Worm (Caenorhabditis elegans) whole organism, L3 larva: ENCODE measurements around the gene C54E10.3.
"Not testable (repeated sequence)": the region's sequence is repeated elsewhere in the genome, so short reads cannot be mapped to it uniquely, and the experiment has no call there.

ENCODE experiments used
- R02D3.7 ChIP-seq: fragments of 150-350 bp; optimal IDR thresholded peaks from 2 replicates; lab custom pipeline; 2014; ENCODE audit warnings: missing biosample characterization, missing genetic modification characterization
- aly-2 ChIP-seq: fragments of 150-350 bp; optimal IDR thresholded peaks from 2 replicates; lab custom pipeline; 2014; ENCODE audit warnings: missing biosample characterization, missing genetic modification characterization
- ama-1 ChIP-seq: fragments of 150-350 bp; optimal IDR thresholded peaks from 2 replicates; lab custom pipeline; 2018
- ceh-82 ChIP-seq: fragments of 150-350 bp; optimal IDR thresholded peaks from 2 replicates; lab custom pipeline; 2014; ENCODE audit warnings: missing biosample characterization, missing genetic modification characterization
- ceh-9 ChIP-seq: sonication (generic microtip); optimal IDR thresholded peaks from 2 replicates; lab custom pipeline; 2018; ENCODE audit warnings: missing biosample characterization, missing genetic modification characterization
- daf-12 ChIP-seq: fragments of 150-350 bp; optimal IDR thresholded peaks from 2 replicates; lab custom pipeline; 2014; ENCODE audit warnings: missing biosample characterization, missing genetic modification reagents, missing genetic modification characterization
- egl-27 ChIP-seq: sonication (generic microtip); optimal IDR thresholded peaks from 4 replicates; lab custom pipeline; 2017; ENCODE audit warnings: missing biosample characterization, missing genetic modification reagents, missing genetic modification characterization
- egl-5 ChIP-seq: fragments of 150-350 bp; optimal IDR thresholded peaks from 2 replicates; lab custom pipeline; 2017; ENCODE audit warnings: missing biosample characterization, missing genetic modification reagents, missing genetic modification characterization, inconsistent platforms
- elt-1 ChIP-seq: fragments of 150-350 bp; optimal IDR thresholded peaks from 2 replicates; lab custom pipeline; 2014; ENCODE audit warnings: missing biosample characterization, missing genetic modification characterization
- elt-2 ChIP-seq: sonication (generic microtip); optimal IDR thresholded peaks from 2 replicates; lab custom pipeline; 2016; ENCODE audit warnings: missing genetic modification reagents, mild to moderate bottlenecking, missing genetic modification characterization, missing compliant biosample characterization
- eor-1 ChIP-seq, 2 experiments: fragments of 150-350 bp; optimal IDR thresholded peaks; 2 replicates each; lab custom pipeline; 2014 to 2018; ENCODE audit warnings: missing biosample characterization in 2 of 2, missing genetic modification characterization in 2 of 2
- fkh-10 ChIP-seq: sonication (generic microtip); optimal IDR thresholded peaks from 2 replicates; lab custom pipeline; 2017; ENCODE audit warnings: missing biosample characterization, missing genetic modification reagents, missing genetic modification characterization
- fkh-2 ChIP-seq: fragments of 150-350 bp; optimal IDR thresholded peaks from 2 replicates; lab custom pipeline; 2014; ENCODE audit warnings: missing biosample characterization, missing genetic modification reagents, missing genetic modification characterization
- fos-1 ChIP-seq: fragments of 150-350 bp; optimal IDR thresholded peaks from 2 replicates; lab custom pipeline; 2014; ENCODE audit warnings: missing biosample characterization, missing genetic modification characterization
- jun-1 ChIP-seq: fragments of 150-350 bp; optimal IDR thresholded peaks from 2 replicates; lab custom pipeline; 2014; ENCODE audit warnings: missing biosample characterization, missing genetic modification reagents, missing genetic modification characterization
- lin-15B ChIP-seq: fragments of 150-350 bp; optimal IDR thresholded peaks from 2 replicates; lab custom pipeline; 2014; ENCODE audit warnings: missing biosample characterization, missing genetic modification characterization
- lin-39 ChIP-seq: fragments of 150-350 bp; optimal IDR thresholded peaks from 2 replicates; lab custom pipeline; 2018; ENCODE audit warnings: missing biosample characterization, missing genetic modification reagents, missing genetic modification characterization
- lsy-12 ChIP-seq: sonication (generic microtip); optimal IDR thresholded peaks from 2 replicates; lab custom pipeline; 2016; ENCODE audit warnings: mild to moderate bottlenecking, missing genetic modification characterization, missing compliant biosample characterization
- mml-1 ChIP-seq: fragments of 150-350 bp; sonication (generic microtip); optimal IDR thresholded peaks from 3 replicates; lab custom pipeline; 2014; ENCODE audit warnings: missing biosample characterization, missing genetic modification characterization
- nfya-1 ChIP-seq: sonication (generic microtip); optimal IDR thresholded peaks from 2 replicates; lab custom pipeline; 2017; ENCODE audit warnings: missing genetic modification characterization, mild to moderate bottlenecking, missing compliant biosample characterization, antibody characterized with exemption, moderate library complexity; ENCODE audit not compliant: insufficient read depth
- nhr-11 ChIP-seq: fragments of 150-350 bp; optimal IDR thresholded peaks from 2 replicates; lab custom pipeline; 2014; ENCODE audit warnings: missing biosample characterization, missing genetic modification characterization
- nhr-12 ChIP-seq: fragments of 150-350 bp; optimal IDR thresholded peaks from 2 replicates; lab custom pipeline; 2014; ENCODE audit warnings: missing biosample characterization, missing genetic modification characterization
- nhr-23 ChIP-seq: fragments of 150-350 bp; optimal IDR thresholded peaks from 2 replicates; lab custom pipeline; 2014; ENCODE audit warnings: missing biosample characterization, missing genetic modification reagents, missing genetic modification characterization
- nhr-237 ChIP-seq: fragments of 150-350 bp; optimal IDR thresholded peaks from 2 replicates; lab custom pipeline; 2014; ENCODE audit warnings: missing biosample characterization, missing genetic modification characterization
- nhr-25 ChIP-seq: sonication (generic microtip); optimal IDR thresholded peaks from 2 replicates; lab custom pipeline; 2017; ENCODE audit warnings: missing biosample characterization, missing genetic modification characterization
- nhr-43 ChIP-seq: sonication (generic microtip); optimal IDR thresholded peaks from 2 replicates; lab custom pipeline; 2016; ENCODE audit warnings: mild to moderate bottlenecking, missing genetic modification characterization, missing compliant biosample characterization; ENCODE audit not compliant: poor library complexity, severe bottlenecking
- nhr-67 ChIP-seq: fragments of 150-350 bp; optimal IDR thresholded peaks from 2 replicates; lab custom pipeline; 2014; ENCODE audit warnings: missing biosample characterization, missing genetic modification characterization
- nhr-77 ChIP-seq: fragments of 150-350 bp; optimal IDR thresholded peaks from 2 replicates; lab custom pipeline; 2014; ENCODE audit warnings: missing biosample characterization, missing genetic modification characterization
- pha-4 ChIP-seq: fragments of 150-350 bp; optimal IDR thresholded peaks from 2 replicates; lab custom pipeline; 2014; ENCODE audit warnings: missing biosample characterization, missing genetic modification reagents, missing genetic modification characterization
- pqm-1 ChIP-seq: fragments of 150-350 bp; optimal IDR thresholded peaks from 2 replicates; lab custom pipeline; 2017; ENCODE audit warnings: missing biosample characterization, missing genetic modification characterization, inconsistent platforms
- sea-2 ChIP-seq: fragments of 150-350 bp; sonication (generic microtip); optimal IDR thresholded peaks from 4 replicates; lab custom pipeline; 2014; ENCODE audit warnings: missing biosample characterization, missing genetic modification reagents, missing genetic modification characterization
- snpc-4 ChIP-seq: fragments of 150-350 bp; optimal IDR thresholded peaks from 2 replicates; lab custom pipeline; 2014; ENCODE audit warnings: missing biosample characterization, missing genetic modification characterization
- tbx-2 ChIP-seq: sonication (generic microtip); optimal IDR thresholded peaks from 2 replicates; lab custom pipeline; 2016; ENCODE audit warnings: mild to moderate bottlenecking, missing genetic modification characterization, missing compliant biosample characterization
- unc-39 ChIP-seq: sonication (generic microtip); optimal IDR thresholded peaks from 4 replicates; lab custom pipeline; 2017; ENCODE audit warnings: missing biosample characterization, missing genetic modification characterization
- unc-62 ChIP-seq: fragments of 150-350 bp; sonication (generic microtip); optimal IDR thresholded peaks from 4 replicates; lab custom pipeline; 2014; ENCODE audit warnings: missing biosample characterization, missing genetic modification reagents, missing genetic modification characterization
- zag-1 ChIP-seq: fragments of 150-350 bp; optimal IDR thresholded peaks from 2 replicates; lab custom pipeline; 2014; ENCODE audit warnings: missing biosample characterization, missing genetic modification characterization

Gene C54E10.3

ce11 chrV:18810705-18811104 is at the start of gene C54E10.3:
C54E10.3 (plus strand) TSS chrV:18811005.
- TF ChIP-seq fkh-2, result no peak
- TF ChIP-seq egl-27 (tag; lab: Kevin White, UChicago), result no peak
- no peak for TF ChIP-seq fkh-10

DNA sequence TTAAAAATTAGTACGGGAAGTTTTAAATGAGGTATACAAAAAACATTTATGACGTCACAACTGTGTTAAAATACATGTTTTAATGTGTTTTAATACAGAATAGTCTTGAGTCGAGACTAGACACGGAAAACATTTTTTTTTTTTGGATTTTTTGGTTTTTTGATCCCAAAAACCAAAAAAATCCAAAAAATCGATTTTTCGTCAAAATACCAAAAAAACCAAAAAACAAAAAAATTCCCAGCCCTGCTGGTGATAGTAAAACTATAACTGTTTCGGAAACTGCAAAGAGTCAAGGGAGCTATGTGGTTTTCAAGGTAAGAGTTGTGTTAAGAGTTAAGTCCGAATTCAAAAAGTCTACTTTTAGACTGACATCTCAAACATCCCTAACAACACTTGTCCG is 49.7 kb upstream of the C54E10.3 start, which contains the start of gene F11D11.4:
Gene F11D11.4, plus strand, starts transcription at position 301 of the 400 bp plus-strand sequence.
- TF ChIP-seq nhr-43, result no peak

- TF ChIP-seq nfya-1 (tag; lab: Kevin White, UChicago); ceh-82; fkh-10: not testable (repeated sequence)
Observed at ce11 chrV:18762044-18762443, 48.8 kb upstream of the C54E10.3 start, which contains the start of gene F11D11.22. F11D11.22 (plus strand) TSS chrV:18762344.

- TF ChIP-seq lsy-12 (tag; lab: Kevin White, UChicago) (no peak), nhr-43 (no peak), nhr-12 (tag; lab: Kevin White, UChicago) (no peak), nhr-23 (tag; lab: Kevin White, UChicago) (no peak), jun-1 (no peak), nhr-11 (tag; lab: Kevin White, UChicago) (no peak), fos-1 (tag; lab: Kevin White, UChicago) (no peak), lin-39 (tag; lab: Kevin White, UChicago) (no peak), ceh-82 (no peak), zag-1 (tag; lab: Kevin White, UChicago) (no peak), unc-62 (GFP tag; lab: Kevin White, UChicago) (no peak), mml-1 (tag; lab: Kevin White, UChicago) (no peak), nhr-77 (no peak), ama-1 (lab: Kevin White, UChicago) (no peak), ceh-9 (tag; lab: Kevin White, UChicago) (no peak), egl-27 (tag; lab: Kevin White, UChicago) (no peak)
Observed at ce11 chrV:18769902-18770301, 40.9 kb upstream of the C54E10.3 start.

- TF ChIP-seq fos-1 (tag; lab: Kevin White, UChicago), result no peak
- no peak for TF ChIP-seq elt-1 (tag; lab: Kevin White, UChicago)
- TF ChIP-seq pqm-1 (tag; lab: Kevin White, UChicago), result no peak
- TF ChIP-seq ceh-9 (tag; lab: Kevin White, UChicago), result no peak
- no peak for TF ChIP-seq nhr-23 (tag; lab: Kevin White, UChicago)
- no peak for TF ChIP-seq lsy-12 (tag; lab: Kevin White, UChicago)
- no peak for TF ChIP-seq nhr-77
- TF ChIP-seq pha-4 (tag; lab: Kevin White, UChicago), result no peak
- TF ChIP-seq tbx-2 (tag; lab: Kevin White, UChicago), result no peak
- no peak for TF ChIP-seq lin-39 (tag; lab: Kevin White, UChicago)
- no peak for TF ChIP-seq egl-27 (tag; lab: Kevin White, UChicago)
- no peak for TF ChIP-seq nhr-11 (tag; lab: Kevin White, UChicago)
- no peak for TF ChIP-seq nhr-25
- TF ChIP-seq nhr-237 (tag; lab: Kevin White, UChicago), result no peak
- no peak for TF ChIP-seq nhr-12 (tag; lab: Kevin White, UChicago)
- no peak for TF ChIP-seq jun-1
- no peak for TF ChIP-seq R02D3.7
- TF ChIP-seq daf-12 (tag; lab: Kevin White, UChicago), result no peak
- TF ChIP-seq elt-2 (tag; lab: Kevin White, UChicago), result no peak
- no peak for TF ChIP-seq egl-5
- TF ChIP-seq, all 47 proteins: peak for 0
Observed at ce11 chrV:18770623-18771022, 40.2 kb upstream of the C54E10.3 start, which contains the start of gene clec-255. clec-255 (minus strand) TSS chrV:18770723.

DNA sequence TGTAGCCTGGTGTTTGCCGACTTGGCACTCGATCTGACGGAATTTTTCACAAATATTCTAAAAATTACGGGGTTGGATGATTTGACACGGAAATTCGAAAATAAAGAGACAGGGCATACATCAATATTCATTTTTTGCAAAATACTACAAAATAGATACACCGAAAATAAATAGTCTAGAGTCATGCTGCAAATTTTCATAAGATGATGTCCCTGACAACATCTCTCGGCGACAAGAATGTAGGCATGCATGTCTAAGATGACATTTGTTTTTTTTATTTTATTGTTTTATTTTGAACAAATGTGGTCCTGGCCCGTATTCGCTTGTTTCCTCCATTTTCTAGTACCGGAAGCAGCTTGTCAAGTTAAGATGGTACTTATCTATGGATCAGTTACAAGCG is 39.4 kb upstream of the C54E10.3 start, which contains the start of gene clec-256:
Gene clec-256, plus strand, starts transcription at position 301 of the 400 bp plus-strand sequence.
- TF ChIP-seq nhr-67 (tag; lab: Kevin White, UChicago), result no peak
- no peak for TF ChIP-seq nhr-12 (tag; lab: Kevin White, UChicago)
- TF ChIP-seq nhr-237 (tag; lab: Kevin White, UChicago), result no peak
- TF ChIP-seq snpc-4 (tag; lab: Kevin White, UChicago), result no peak
- no peak for TF ChIP-seq eor-1 (tag; optimal IDR thresholded peaks at IDR 0.05; lab: Kevin White, UChicago)
- no peak for TF ChIP-seq pha-4 (tag; lab: Kevin White, UChicago)
- no peak for TF ChIP-seq pqm-1 (tag; lab: Kevin White, UChicago)
- no peak for TF ChIP-seq ama-1 (lab: Kevin White, UChicago)
- TF ChIP-seq zag-1 (tag; lab: Kevin White, UChicago), result no peak
- no peak for TF ChIP-seq sea-2 (GFP tag; lab: Kevin White, UChicago)
- TF ChIP-seq aly-2 (tag; lab: Kevin White, UChicago), result no peak
- no peak for TF ChIP-seq fos-1 (tag; lab: Kevin White, UChicago)
- TF ChIP-seq lin-15B (tag; lab: Kevin White, UChicago), result no peak
- no peak for TF ChIP-seq nhr-77
- TF ChIP-seq unc-39, result no peak
- no peak for TF ChIP-seq elt-2 (tag; lab: Kevin White, UChicago)
- no peak for TF ChIP-seq nfya-1 (tag; lab: Kevin White, UChicago)
